Worm (Caenorhabditis elegans): ENCODE data around the gene msp-32.

- TF ChIP-seq ama-1 (optimal IDR thresholded peaks at IDR 0.05) (no peak), flt-1 (GFP tag; IDR thresholded peaks at IDR 0.05) (no peak), tbx-11 (GFP tag; IDR thresholded peaks at IDR 0.05) (no peak), B0310.2 (tag; optimal IDR thresholded peaks at IDR 0.05) (no peak), aly-1 (tag; optimal IDR thresholded peaks at IDR 0.05) (no peak), hmg-4 (GFP tag; optimal IDR thresholded peaks at IDR 0.05) (no peak), sea-1 (GFP tag; conservative IDR thresholded peaks at IDR 0.05) (no peak), tbx-37 (GFP tag; conservative IDR thresholded peaks at IDR 0.05) (no peak)
Observed at ce11 chrII:4856113-4856512, 42.5 kb upstream of the msp-32 start.

Data from whole organism, early embryonic.